Fruit fly (Drosophila melanogaster): ENCODE measurements around the gene CG8539.

The CG8539 gene

DNA sequence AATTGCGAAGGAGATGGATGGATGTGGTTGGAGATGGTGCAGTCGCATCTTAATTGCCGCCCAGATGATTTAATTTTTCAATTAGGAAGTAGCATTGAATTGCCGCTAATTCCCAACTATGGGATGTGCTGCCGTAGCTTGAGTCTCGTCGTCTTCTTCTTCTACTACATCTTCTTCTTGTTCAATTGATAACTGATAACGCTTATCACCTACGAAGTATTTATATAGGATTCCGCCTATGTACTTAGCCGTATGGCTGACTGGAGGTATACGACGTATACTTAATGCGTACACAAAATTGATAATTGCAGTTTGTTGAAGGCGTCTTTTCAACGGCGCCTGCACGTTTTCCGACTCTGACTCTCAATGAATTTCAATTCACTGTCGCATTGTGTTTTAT, 22.0 kb upstream of the CG8539 start:
- no peak for TF ChIP-seq h (optimal IDR thresholded peaks at IDR 0.05)
- no peak for TF ChIP-seq Myc (optimal IDR thresholded peaks at IDR 0.05)
- TF ChIP-seq Sin3A (optimal IDR thresholded peaks at IDR 0.05), result no peak
- no peak for TF ChIP-seq psq (optimal IDR thresholded peaks at IDR 0.05)
- TF ChIP-seq insv (optimal IDR thresholded peaks at IDR 0.05), result no peak
- no peak for TF ChIP-seq ttk (optimal IDR thresholded peaks at IDR 0.05)

DNA sequence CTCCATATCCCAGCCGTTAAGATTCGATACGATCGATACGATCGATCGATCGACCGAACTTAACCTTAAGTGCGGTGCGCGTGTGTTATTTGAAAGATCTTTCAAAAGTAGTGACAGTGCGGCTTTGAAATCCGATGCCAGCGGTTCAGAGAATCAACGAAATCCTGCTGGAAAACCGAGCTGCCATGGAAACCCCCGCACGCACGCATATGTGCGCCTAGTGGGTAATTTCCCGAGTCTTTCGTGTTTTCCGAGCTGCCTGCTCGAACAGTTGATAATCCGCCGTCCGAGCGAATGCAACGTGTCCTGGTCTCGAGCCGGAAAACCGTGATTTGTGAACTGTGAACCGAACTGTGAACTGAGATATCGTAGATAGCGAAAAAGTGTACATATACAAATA, 20.6 kb upstream of the CG8539 start:
- TF ChIP-seq h (optimal IDR thresholded peaks at IDR 0.05) (no peak), Myc (optimal IDR thresholded peaks at IDR 0.05) (no peak), ttk (optimal IDR thresholded peaks at IDR 0.05) (no peak), insv (optimal IDR thresholded peaks at IDR 0.05) (no peak), Sin3A (optimal IDR thresholded peaks at IDR 0.05) (no peak), psq (optimal IDR thresholded peaks at IDR 0.05) (no peak)

DNA sequence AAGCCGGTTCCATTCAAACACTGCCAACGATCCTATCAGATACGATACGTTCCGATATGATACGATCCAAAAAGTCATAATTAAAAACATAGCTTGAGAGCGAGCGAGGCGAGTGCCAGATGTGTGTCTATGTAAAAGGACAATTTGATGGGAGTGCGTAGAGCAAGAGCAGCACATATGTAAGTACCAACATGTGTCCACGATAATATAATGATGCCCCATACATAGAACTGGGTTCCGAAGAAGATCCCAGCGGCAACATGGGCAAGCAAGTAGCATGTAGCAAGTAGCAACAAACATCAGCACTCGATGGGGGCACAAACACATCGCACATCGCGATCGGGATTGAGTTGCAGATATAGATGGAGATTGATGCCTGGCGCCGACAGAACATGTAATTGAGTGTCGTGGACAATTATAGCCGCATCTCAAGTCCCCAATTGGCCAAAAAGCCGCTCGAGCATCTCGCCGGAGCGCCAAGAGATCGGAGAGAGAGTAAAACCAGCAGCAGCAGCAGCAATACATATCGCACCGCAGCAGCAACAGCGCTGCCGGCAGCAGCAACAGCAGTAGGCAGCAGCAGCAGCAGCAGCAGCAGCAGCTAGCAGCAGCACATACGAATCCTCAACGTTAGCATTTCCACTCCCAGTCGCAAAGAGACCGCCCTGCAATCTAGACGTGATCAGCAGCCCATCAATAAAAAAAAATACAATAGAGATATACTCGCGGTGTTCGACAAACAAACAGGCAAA, 19.9 kb upstream of the CG8539 start, which contains the start of gene ltl:
TSS of gene ltl (plus strand) at position 647 of the 752 bp plus-strand sequence.
- no peak for TF ChIP-seq Myc (optimal IDR thresholded peaks at IDR 0.05)
- no peak for TF ChIP-seq h (optimal IDR thresholded peaks at IDR 0.05)
- TF ChIP-seq Sin3A (optimal IDR thresholded peaks at IDR 0.05), result no peak
- TF ChIP-seq psq (optimal IDR thresholded peaks at IDR 0.05), result no peak
- TF ChIP-seq ttk (optimal IDR thresholded peaks at IDR 0.05), result no peak
- no peak for TF ChIP-seq insv (optimal IDR thresholded peaks at IDR 0.05)

DNA sequence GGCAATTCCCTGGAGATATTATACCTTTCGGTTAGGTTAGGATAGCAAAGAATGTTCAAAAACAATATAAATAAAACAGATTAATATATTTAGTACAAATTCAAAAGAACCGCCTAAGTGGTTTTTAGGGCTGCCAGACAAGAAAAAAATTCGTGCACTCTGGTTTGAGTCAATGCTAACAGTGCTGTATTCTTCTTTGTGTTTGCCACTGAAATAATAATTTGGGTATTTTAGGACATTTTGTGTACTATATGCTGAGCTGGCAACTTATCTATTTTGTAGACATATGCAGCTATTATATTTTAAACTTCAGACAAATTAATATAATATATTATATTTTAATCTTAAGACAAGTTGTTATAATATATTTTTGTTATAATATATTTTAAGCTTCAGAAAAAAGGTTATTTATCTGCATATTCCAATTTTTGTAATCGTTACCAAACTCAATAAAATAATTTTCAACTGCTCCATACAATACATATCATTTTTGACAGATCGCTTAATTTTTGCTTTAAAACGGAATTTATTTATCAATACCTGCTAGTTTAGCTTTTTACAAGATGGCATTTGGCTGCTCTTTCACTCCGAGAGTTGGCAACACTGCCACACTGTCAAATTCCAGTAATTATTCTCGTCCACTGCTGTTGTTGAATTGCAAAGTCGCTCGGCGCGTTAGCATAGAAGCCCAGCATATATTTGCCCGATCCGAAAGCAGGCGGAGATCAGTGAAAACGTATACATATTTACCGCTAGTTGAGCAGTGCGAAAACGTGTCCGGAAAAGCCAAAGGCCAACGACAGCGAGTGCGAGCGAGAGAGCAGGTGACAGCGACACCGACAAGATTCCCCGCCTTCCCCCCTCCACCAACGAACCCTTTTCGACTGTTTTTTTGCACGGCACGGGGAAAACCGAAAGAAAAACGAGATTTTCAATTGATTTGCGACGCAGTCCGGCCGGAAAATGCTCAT, 12.1 kb upstream of the CG8539 start, which contains the start of gene CG7546:
TSS of gene CG7546 (plus strand) at position 573 of the 971 bp plus-strand sequence.
- TF ChIP-seq Myc (optimal IDR thresholded peaks at IDR 0.05), result no peak
- no peak for TF ChIP-seq insv (optimal IDR thresholded peaks at IDR 0.05)
- TF ChIP-seq psq (optimal IDR thresholded peaks at IDR 0.05), result no peak
- no peak for TF ChIP-seq Sin3A (optimal IDR thresholded peaks at IDR 0.05)
- TF ChIP-seq h (optimal IDR thresholded peaks at IDR 0.05), result no peak
- TF ChIP-seq ttk (optimal IDR thresholded peaks at IDR 0.05), result no peak

DNA sequence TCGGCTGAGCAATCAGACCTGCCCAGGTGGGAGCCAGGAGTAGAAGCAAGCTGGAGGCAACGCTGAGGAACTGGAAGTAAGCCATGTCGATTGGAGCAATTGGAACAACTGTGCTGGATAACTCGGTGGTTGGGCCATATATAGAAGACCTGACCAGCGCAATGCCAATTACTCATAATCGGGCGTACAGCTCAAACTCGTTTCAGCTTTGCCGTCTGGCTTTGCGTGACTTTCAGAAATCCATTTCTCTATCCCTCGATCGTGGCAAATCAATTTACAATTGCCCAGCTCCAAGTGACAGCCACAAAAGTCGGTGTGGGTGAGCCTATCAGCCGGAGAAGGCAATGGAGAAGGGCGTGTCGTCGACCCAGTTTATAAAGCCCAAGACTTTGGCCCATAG, 7.5 kb upstream of the CG8539 start, which contains the start of gene CG7548:
TSS of gene CG7548 (minus strand) at position 101 of the 400 bp plus-strand sequence.
- no peak for TF ChIP-seq ttk (optimal IDR thresholded peaks at IDR 0.05)
- TF ChIP-seq psq (optimal IDR thresholded peaks at IDR 0.05), result no peak
- no peak for TF ChIP-seq insv (optimal IDR thresholded peaks at IDR 0.05)
- no peak for TF ChIP-seq Myc (optimal IDR thresholded peaks at IDR 0.05)
- no peak for TF ChIP-seq Sin3A (optimal IDR thresholded peaks at IDR 0.05)
- TF ChIP-seq h (optimal IDR thresholded peaks at IDR 0.05), result no peak

DNA sequence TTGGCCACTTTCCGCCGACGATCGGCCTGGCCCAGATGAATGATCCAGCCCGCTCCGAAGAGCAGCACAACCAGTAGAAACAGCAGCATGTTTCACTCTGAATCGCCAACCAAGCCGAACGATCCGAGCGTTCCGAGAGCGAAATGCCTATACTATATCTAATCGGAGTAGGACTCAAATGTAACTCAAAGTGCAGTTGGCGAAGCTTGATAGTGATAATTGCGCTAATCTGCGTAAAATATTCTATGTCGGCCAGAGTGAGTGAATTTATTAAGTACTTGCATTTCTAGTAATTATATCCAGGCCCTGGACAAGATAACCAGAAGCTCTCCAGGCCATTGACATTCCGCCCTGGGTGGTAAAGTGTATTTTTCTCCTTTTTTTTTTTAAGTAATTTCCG, 2.5 kb downstream of the CG8539 start, which contains the start of gene Cyp4d8:
TSS of gene Cyp4d8 (minus strand) at position 101 of the 400 bp plus-strand sequence.
- TF ChIP-seq insv (optimal IDR thresholded peaks at IDR 0.05), result no peak

DNA sequence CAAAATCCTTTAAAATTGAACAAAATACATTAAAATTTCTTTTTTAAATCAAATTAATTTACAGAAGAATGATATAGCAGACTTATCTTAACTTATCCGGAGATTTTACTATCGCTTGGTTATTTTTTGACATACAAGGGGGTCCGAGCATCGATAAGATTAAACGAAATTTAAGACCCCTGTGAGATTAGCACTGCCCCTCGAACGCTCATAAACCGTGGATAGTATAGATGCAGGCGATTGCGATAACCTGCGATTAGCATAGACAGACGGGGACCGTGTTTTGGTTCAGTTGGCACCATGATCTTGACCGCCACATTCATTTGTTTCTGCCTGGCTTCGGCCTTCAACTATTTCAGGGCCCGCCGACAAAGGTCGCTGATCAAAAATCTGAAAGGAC, 7.1 kb downstream of the CG8539 start, which contains the start of gene Cyp316a1:
TSS of gene Cyp316a1 (plus strand) at position 301 of the 400 bp plus-strand sequence.
- TF ChIP-seq h (optimal IDR thresholded peaks at IDR 0.05) (no peak), psq (optimal IDR thresholded peaks at IDR 0.05) (no peak), Sin3A (optimal IDR thresholded peaks at IDR 0.05) (no peak), insv (optimal IDR thresholded peaks at IDR 0.05) (no peak), Myc (optimal IDR thresholded peaks at IDR 0.05) (no peak), ttk (optimal IDR thresholded peaks at IDR 0.05) (no peak)

DNA sequence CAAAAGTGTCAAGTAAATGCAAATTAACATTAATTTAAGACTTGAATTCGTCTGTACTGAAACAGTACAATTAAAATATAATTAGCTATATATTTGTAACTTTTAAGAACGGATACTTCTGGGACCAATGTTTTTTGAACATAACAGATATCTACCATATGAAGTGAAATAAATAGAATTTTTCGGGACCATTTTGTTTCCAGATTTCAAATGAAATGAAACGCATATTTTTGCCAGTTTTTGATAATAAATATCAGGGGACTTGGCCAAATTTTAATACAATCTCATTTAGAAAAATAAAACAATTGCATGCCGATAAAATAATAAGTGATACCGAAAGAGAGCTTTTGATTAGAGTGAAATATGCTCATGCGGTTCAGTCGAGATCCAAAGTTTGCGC, 13.0 kb downstream of the CG8539 start, which contains the start of gene mthl6:
TSS of gene mthl6 (plus strand) at position 301 of the 400 bp plus-strand sequence.
- no peak for TF ChIP-seq ttk (optimal IDR thresholded peaks at IDR 0.05)
- no peak for TF ChIP-seq psq (optimal IDR thresholded peaks at IDR 0.05)
- no peak for TF ChIP-seq Sin3A (optimal IDR thresholded peaks at IDR 0.05)
- no peak for TF ChIP-seq h (optimal IDR thresholded peaks at IDR 0.05)
- TF ChIP-seq insv (optimal IDR thresholded peaks at IDR 0.05), result no peak
- TF ChIP-seq Myc (optimal IDR thresholded peaks at IDR 0.05), result no peak

DNA sequence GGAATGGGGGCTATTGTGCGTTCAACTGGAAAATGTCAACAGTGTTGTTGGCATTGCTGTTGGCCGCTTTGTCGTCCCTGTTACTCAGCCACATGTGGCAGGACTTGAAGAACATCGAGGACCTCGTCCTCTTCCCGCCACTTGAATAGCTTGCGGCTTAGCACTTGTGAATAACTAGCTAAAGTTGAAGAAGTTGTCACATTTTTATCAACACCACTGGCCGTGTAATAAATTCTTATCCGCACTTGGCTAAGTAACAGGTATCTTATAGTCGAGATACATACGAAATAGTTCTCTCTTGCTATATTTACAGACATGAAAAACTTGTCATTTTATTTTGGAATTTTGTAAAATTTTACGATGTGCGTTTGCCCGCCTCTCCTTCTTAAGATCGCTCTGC, 23.4 kb downstream of the CG8539 start, which contains the start of gene CG43292:
TSS of gene CG43292 (plus strand) at position 301 of the 400 bp plus-strand sequence.
- TF ChIP-seq psq (optimal IDR thresholded peaks at IDR 0.05) (no peak), insv (optimal IDR thresholded peaks at IDR 0.05) (no peak), Sin3A (optimal IDR thresholded peaks at IDR 0.05) (no peak), ttk (optimal IDR thresholded peaks at IDR 0.05) (no peak), Myc (optimal IDR thresholded peaks at IDR 0.05) (no peak), h (optimal IDR thresholded peaks at IDR 0.05) (no peak)

DNA sequence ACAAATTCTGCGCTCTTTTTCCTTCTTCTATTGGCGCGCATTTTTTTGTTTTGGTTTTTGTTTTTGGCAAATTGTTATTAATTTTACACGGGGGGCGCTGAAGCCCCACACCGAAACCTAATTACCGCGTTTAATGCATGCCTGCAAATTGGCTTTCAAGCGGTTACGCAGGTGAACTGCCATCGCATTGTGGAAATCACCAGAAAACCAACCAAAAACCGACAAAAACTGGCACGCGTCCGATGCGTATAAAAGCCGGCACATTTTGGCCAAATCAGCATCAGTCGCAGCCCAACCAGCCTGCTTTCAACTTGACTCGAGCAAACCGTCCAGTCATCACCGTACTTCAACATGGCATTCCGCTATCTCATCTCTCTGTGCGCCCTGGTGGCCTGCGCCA, 27.4 kb downstream of the CG8539 start, which contains the start of gene CG8541:
TSS of gene CG8541 (plus strand) at position 301 of the 400 bp plus-strand sequence.
- TF ChIP-seq psq (optimal IDR thresholded peaks at IDR 0.05) (no peak), h (optimal IDR thresholded peaks at IDR 0.05) (no peak), ttk (optimal IDR thresholded peaks at IDR 0.05) (no peak), Myc (optimal IDR thresholded peaks at IDR 0.05) (no peak), insv (optimal IDR thresholded peaks at IDR 0.05) (no peak), Sin3A (optimal IDR thresholded peaks at IDR 0.05) (no peak)

DNA sequence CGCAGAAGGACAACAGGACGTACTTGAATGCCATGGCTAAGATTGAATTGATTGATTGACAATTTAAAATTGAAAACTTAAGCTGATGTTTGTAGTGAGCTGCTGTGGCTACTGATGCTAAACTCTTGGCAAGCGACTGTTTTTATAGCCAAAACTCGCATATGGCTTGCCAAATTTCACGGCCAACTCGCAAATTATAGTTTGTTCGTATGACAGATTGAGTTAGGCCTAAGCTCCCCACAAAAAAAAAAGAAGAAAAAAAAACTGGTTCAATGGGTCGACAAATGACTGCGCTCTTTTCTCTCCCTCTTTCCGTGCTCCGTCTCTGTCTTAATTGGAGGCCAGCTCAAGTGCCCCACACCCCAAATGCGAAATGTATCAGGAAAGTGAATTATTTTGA, 28.4 kb downstream of the CG8539 start, which contains the start of gene CG8543:
TSS of gene CG8543 (minus strand) at position 101 of the 400 bp plus-strand sequence.
- TF ChIP-seq Myc (optimal IDR thresholded peaks at IDR 0.05) (no peak), psq (optimal IDR thresholded peaks at IDR 0.05) (no peak), ttk (optimal IDR thresholded peaks at IDR 0.05) (no peak), insv (optimal IDR thresholded peaks at IDR 0.05) (no peak), Sin3A (optimal IDR thresholded peaks at IDR 0.05) (no peak), h (optimal IDR thresholded peaks at IDR 0.05) (no peak)
